Worm (Caenorhabditis elegans) whole organism, mixed stage, embryonic: ENCODE data around the gene C02D5.2.

Experiments used
- elt-3 ChIP-seq: fragments of 150-350 bp; optimal IDR thresholded peaks from 2 replicates; lab custom pipeline; 2014; ENCODE audit warnings: missing biosample characterization, missing genetic modification characterization
- flh-1 ChIP-seq: fragments of 200-800 bp; sonication (Bioruptor generic); optimal IDR thresholded peaks from 2 replicates; lab custom pipeline; 2018; ENCODE audit warnings: mild to moderate bottlenecking, missing genetic modification characterization, moderate library complexity, missing compliant biosample characterization
- lin-13 ChIP-seq: fragments of 150-350 bp; optimal IDR thresholded peaks from 2 replicates; lab custom pipeline; 2014; ENCODE audit warnings: missing biosample characterization, missing genetic modification characterization
- pha-4 ChIP-seq: fragments of 150-350 bp; optimal IDR thresholded peaks from 2 replicates; lab custom pipeline; 2018; ENCODE audit warnings: missing biosample characterization, missing genetic modification reagents, missing genetic modification characterization
- snpc-4 ChIP-seq: fragments of 150-350 bp; optimal IDR thresholded peaks from 2 replicates; lab custom pipeline; 2014; ENCODE audit warnings: missing biosample characterization, missing genetic modification characterization
- ztf-11 ChIP-seq: fragments of 150-350 bp; optimal IDR thresholded peaks from 2 replicates; lab custom pipeline; 2014; ENCODE audit warnings: missing biosample characterization, missing genetic modification characterization

DNA sequence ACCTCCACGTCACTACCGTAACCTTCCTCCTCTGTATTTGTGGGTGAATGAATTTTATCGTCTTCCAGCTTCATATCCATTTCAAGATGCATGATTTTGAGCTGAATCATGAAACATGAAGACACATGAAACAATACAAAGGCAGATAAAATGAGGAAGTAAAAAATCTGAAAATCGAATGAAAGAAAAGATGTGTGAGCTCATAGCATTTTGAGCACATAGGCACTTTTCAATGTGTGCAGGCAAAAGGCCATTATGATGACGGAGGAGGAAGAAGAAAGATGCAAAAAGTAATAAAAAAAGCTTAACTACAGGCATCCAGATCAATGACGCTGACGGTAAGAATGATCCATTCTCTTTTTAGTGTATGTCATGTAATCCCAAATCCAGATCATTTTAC, 40.6 kb downstream of the C02D5.2 start, which contains the start of gene ztf-30:
- TF ChIP-seq elt-3 (tag; lab: Kevin White, UChicago) (no peak), snpc-4 (tag; lab: Kevin White, UChicago) (no peak), flh-1 (GFP tag; lab: Kevin White, UChicago) (no peak), ztf-11 (tag; lab: Kevin White, UChicago) (no peak), pha-4 (no peak), lin-13 (tag; lab: Kevin White, UChicago) (no peak)
